Worm (Caenorhabditis elegans): ENCODE measurements around the gene clpf-1.

DNA sequence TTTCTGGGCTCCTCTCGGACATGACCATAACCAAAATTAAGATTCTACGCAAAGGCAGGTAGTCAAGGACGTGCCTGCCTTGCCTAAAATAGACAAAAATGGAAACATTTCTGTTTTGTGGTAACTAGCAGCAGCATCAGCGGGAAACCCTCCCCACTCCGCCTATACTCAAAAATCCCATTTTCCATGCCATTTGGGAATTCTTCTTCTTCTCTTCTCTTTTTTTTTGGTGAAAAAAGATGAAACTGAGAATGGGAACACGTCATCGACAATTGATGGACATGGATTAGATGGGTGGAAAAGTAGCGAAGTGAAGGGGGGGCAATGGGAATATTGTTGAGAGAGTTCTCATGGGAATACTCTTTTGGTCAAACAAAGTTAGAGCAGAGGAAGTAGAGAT is 39.6 kb downstream of the clpf-1 start:
- TF ChIP-seq ref-1 (GFP tag; conservative IDR thresholded peaks at IDR 0.05), result no peak
- TF ChIP-seq tab-1 (GFP tag; IDR thresholded peaks at IDR 0.05), result no peak
- no peak for TF ChIP-seq T22C8.4 (GFP tag; IDR thresholded peaks at IDR 0.05)
- TF ChIP-seq cog-1 (tag; optimal IDR thresholded peaks at IDR 0.05), result no peak

Measured in whole organism, midembryonic.